Worm (Caenorhabditis elegans) whole organism, early embryonic: Measurements from ENCODE around the gene H12I13.6.

Source experiments
- B0310.2 ChIP-seq: sonication (generic microtip); optimal IDR thresholded peaks from 2 replicates; lab custom pipeline; 2016; ENCODE audit warnings: mild to moderate bottlenecking, missing genetic modification characterization, missing compliant biosample characterization
- F13C5.2 ChIP-seq: sonication (generic microtip); optimal IDR thresholded peaks from 2 replicates; lab custom pipeline; 2017; ENCODE audit warnings: mild to moderate bottlenecking, missing genetic modification characterization, inconsistent platforms, missing compliant biosample characterization
- aly-1 ChIP-seq: sonication (generic microtip); optimal IDR thresholded peaks from 2 replicates; lab custom pipeline; 2016; ENCODE audit warnings: missing genetic modification characterization, missing compliant biosample characterization
- ama-1 ChIP-seq: fragments of 150-350 bp; optimal IDR thresholded peaks from 2 replicates; lab custom pipeline; 2014
- ceh-13 ChIP-seq: fragments of 200-800 bp; sonication (Bioruptor generic); optimal IDR thresholded peaks from 2 replicates; lab custom pipeline; 2018; ENCODE audit warnings: mild to moderate bottlenecking, missing genetic modification characterization, missing compliant biosample characterization
- ceh-36 ChIP-seq: sonication (generic microtip); optimal IDR thresholded peaks from 2 replicates; lab custom pipeline; 2016; ENCODE audit warnings: missing genetic modification characterization, inconsistent platforms, missing compliant biosample characterization
- ets-7 ChIP-seq: sonication (generic microtip); optimal IDR thresholded peaks from 2 replicates; lab custom pipeline; 2016; ENCODE audit warnings: missing genotype, missing genetic modification characterization, missing compliant biosample characterization
- flt-1 ChIP-seq: fragments of 200-800 bp; sonication (Bioruptor generic); IDR thresholded peaks from 2 replicates; pipeline ENCODE4 v1.3.6; 2022; ENCODE audit warnings: missing genetic modification characterization, missing compliant biosample characterization
- hmbx-1 ChIP-seq: sonication (generic microtip); optimal IDR thresholded peaks from 2 replicates; lab custom pipeline; 2016; ENCODE audit warnings: mild to moderate bottlenecking, missing genetic modification characterization, missing compliant biosample characterization
- hmg-4 ChIP-seq: fragments of 200-800 bp; sonication (Bioruptor generic); optimal IDR thresholded peaks from 2 replicates; lab custom pipeline; 2018; ENCODE audit warnings: mild to moderate bottlenecking, missing genetic modification characterization, missing compliant biosample characterization
- hnd-1 ChIP-seq: sonication (generic microtip); optimal IDR thresholded peaks from 2 replicates; lab custom pipeline; 2016; ENCODE audit warnings: missing genetic modification characterization, missing compliant biosample characterization
- pes-1 ChIP-seq: fragments of 200-800 bp; sonication (Bioruptor generic); IDR thresholded peaks from 2 replicates; pipeline ENCODE4 v1.3.6; 2022; ENCODE audit warnings: missing genetic modification reagents, missing genetic modification characterization, missing compliant biosample characterization
- scrt-1 ChIP-seq: fragments of 200-800 bp; sonication (Bioruptor generic); IDR thresholded peaks from 2 replicates; pipeline ENCODE4 v1.3.6; 2022; ENCODE audit warnings: missing genetic modification characterization, missing compliant biosample characterization
- sea-1 ChIP-seq: fragments of 200-800 bp; sonication (Bioruptor generic); conservative IDR thresholded peaks from 2 replicates; pipeline ENCODE4 v1.3.6; 2022; ENCODE audit warnings: missing genetic modification characterization, missing compliant biosample characterization
- tbx-11 ChIP-seq: fragments of 200-800 bp; sonication (Bioruptor generic); IDR thresholded peaks from 2 replicates; pipeline ENCODE4 v1.3.6; 2022; ENCODE audit warnings: missing genetic modification characterization, missing compliant biosample characterization
- tbx-37 ChIP-seq: fragments of 200-800 bp; sonication (Bioruptor generic); conservative IDR thresholded peaks from 2 replicates; pipeline ENCODE4 v1.3.6; 2022; ENCODE audit warnings: missing genetic modification reagents, missing genetic modification characterization, missing compliant biosample characterization
- tra-4 ChIP-seq: sonication (generic microtip); optimal IDR thresholded peaks from 2 replicates; lab custom pipeline; 2017; ENCODE audit warnings: missing genetic modification characterization, missing compliant biosample characterization

The H12I13.6 gene

DNA sequence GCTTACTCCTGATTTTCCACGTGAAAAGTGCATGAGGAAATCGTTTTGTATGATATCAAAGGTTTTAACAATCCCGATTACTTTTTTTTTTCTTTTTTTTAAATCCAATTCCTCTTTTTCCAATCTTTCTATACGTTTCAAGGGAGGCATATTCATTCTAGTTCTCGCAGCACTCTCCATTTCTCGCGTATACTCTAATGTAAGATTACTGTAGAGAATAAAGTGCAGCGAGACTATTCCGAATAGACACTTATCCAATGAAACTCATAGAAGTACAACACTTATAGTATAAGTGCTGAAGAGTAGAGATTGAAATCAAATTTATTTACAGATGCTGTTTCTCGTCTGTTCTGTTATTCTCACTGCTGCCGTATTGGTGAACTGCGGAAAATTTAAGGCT, at the start of gene H12I13.6:
H12I13.6 (plus strand) TSS at position 301 of the 400 bp plus-strand sequence.
- no peak for TF ChIP-seq tbx-37
- no peak for TF ChIP-seq aly-1 (tag; lab: Kevin White, UChicago)
- TF ChIP-seq B0310.2 (tag; lab: Kevin White, UChicago) = no peak
- TF ChIP-seq ceh-36 (tag; lab: Kevin White, UChicago) = no peak
- TF ChIP-seq pes-1 (GFP tag; lab: Robert Waterston, UW) = no peak
- TF ChIP-seq hmbx-1 (tag; lab: Kevin White, UChicago) = no peak
- TF ChIP-seq F13C5.2 (tag; lab: Kevin White, UChicago) = no peak
- no peak for TF ChIP-seq hmg-4 (GFP tag; lab: Kevin White, UChicago)
- no peak for TF ChIP-seq ceh-13 (GFP tag; lab: Kevin White, UChicago)
- TF ChIP-seq sea-1 (GFP tag; lab: Robert Waterston, UW) = no peak
- no peak for TF ChIP-seq flt-1

ce11 chrII:6028594-6029141, 49.0 kb upstream of the H12I13.6 start:
- TF ChIP-seq flt-1 = no peak
- TF ChIP-seq pes-1 (GFP tag; lab: Robert Waterston, UW) = no peak
- TF ChIP-seq hmg-4 (GFP tag; lab: Kevin White, UChicago) = no peak
- TF ChIP-seq ceh-13 (GFP tag; lab: Kevin White, UChicago) = no peak
- TF ChIP-seq tra-4 (tag; lab: Kevin White, UChicago) = no peak
- no peak for TF ChIP-seq aly-1 (tag; lab: Kevin White, UChicago)
- TF ChIP-seq ceh-36 (tag; lab: Kevin White, UChicago) = no peak
- no peak for TF ChIP-seq scrt-1 (GFP tag; lab: Robert Waterston, UW)
- no peak for TF ChIP-seq ets-7
- TF ChIP-seq F13C5.2 (tag; lab: Kevin White, UChicago) = no peak
- no peak for TF ChIP-seq hmbx-1 (tag; lab: Kevin White, UChicago)
- no peak for TF ChIP-seq sea-1 (GFP tag; lab: Robert Waterston, UW)
- TF ChIP-seq B0310.2 (tag; lab: Kevin White, UChicago) = no peak

DNA sequence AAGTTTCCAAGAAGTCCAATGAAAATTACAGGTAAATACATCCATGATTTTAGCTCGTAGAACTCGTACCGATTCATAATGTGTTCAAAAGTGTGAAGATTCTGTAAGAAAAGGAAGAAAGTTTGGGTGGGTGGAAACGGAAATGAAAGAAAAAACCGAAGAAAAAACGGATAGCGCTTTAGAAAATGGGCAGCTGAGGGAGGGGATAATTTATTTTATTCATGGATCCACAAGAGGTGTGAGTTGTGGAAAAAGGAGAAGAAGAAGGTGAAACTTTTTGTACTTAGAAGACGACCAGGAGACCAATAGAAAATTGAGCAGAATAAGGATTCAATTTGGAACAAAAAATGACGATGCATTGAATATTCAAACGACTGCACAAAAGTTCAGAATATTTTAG, 46.6 kb upstream of the H12I13.6 start, which contains the start of gene frpr-16:
frpr-16 (minus strand) TSS at position 101 of the 400 bp plus-strand sequence.
- TF ChIP-seq hmbx-1 (tag; lab: Kevin White, UChicago) = no peak
- TF ChIP-seq scrt-1 (GFP tag; lab: Robert Waterston, UW) = no peak
- TF ChIP-seq ceh-13 (GFP tag; lab: Kevin White, UChicago) = no peak
- no peak for TF ChIP-seq tbx-11 (GFP tag; lab: Robert Waterston, UW)
- no peak for TF ChIP-seq ets-7
- TF ChIP-seq pes-1 (GFP tag; lab: Robert Waterston, UW) = no peak
- TF ChIP-seq B0310.2 (tag; lab: Kevin White, UChicago) = no peak
- no peak for TF ChIP-seq tbx-37
- TF ChIP-seq hmg-4 (GFP tag; lab: Kevin White, UChicago) = no peak
- no peak for TF ChIP-seq aly-1 (tag; lab: Kevin White, UChicago)

DNA sequence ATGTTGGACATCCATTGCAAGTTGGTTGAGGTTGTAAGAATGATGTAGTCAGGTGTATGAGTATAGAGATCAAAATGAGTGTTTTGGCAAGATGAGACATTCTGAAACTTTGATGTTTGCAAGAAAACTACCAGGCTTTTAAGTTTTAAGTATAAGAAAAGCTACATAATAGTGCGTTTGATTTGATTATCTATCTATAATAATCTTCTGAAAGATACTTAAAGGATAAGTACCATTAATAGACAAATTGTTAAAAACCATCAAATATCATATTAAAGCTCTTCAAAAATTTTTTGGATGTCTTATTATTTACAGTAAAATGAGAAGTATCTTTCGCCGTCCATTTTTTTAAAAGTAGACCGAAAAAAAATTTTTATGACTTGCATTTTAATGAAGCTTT, 34.5 kb upstream of the H12I13.6 start, which contains the start of gene R12C12.10:
R12C12.10 (minus strand) TSS at position 101 of the 400 bp plus-strand sequence.
- TF ChIP-seq hmg-4 (GFP tag; lab: Kevin White, UChicago) = no peak
- TF ChIP-seq ama-1 (lab: Kevin White, UChicago) = no peak
- no peak for TF ChIP-seq tbx-37
- no peak for TF ChIP-seq flt-1
- no peak for TF ChIP-seq ceh-36 (tag; lab: Kevin White, UChicago)
- TF ChIP-seq pes-1 (GFP tag; lab: Robert Waterston, UW) = no peak
- TF ChIP-seq hmbx-1 (tag; lab: Kevin White, UChicago) = no peak
- TF ChIP-seq ets-7 = no peak
- no peak for TF ChIP-seq tbx-11 (GFP tag; lab: Robert Waterston, UW)
- no peak for TF ChIP-seq scrt-1 (GFP tag; lab: Robert Waterston, UW)
- TF ChIP-seq sea-1 (GFP tag; lab: Robert Waterston, UW) = no peak
- no peak for TF ChIP-seq hnd-1
- no peak for TF ChIP-seq aly-1 (tag; lab: Kevin White, UChicago)
- no peak for TF ChIP-seq B0310.2 (tag; lab: Kevin White, UChicago)
- TF ChIP-seq ceh-13 (GFP tag; lab: Kevin White, UChicago) = no peak

ce11 chrII:6045048-6045447, 32.7 kb upstream of the H12I13.6 start, which contains the start of gene R12C12.5:
Gene R12C12.5 (minus strand): TSS chrII:6045148.
- TF ChIP-seq scrt-1 (GFP tag; lab: Robert Waterston, UW) (no peak), B0310.2 (tag; lab: Kevin White, UChicago) (no peak), tra-4 (tag; lab: Kevin White, UChicago) (no peak)

- no peak for TF ChIP-seq ets-7
- no peak for TF ChIP-seq ama-1 (lab: Kevin White, UChicago)
- no peak for TF ChIP-seq scrt-1 (GFP tag; lab: Robert Waterston, UW)
Measured at ce11 chrII:6046023-6046631, 31.6 kb upstream of the H12I13.6 start.

DNA sequence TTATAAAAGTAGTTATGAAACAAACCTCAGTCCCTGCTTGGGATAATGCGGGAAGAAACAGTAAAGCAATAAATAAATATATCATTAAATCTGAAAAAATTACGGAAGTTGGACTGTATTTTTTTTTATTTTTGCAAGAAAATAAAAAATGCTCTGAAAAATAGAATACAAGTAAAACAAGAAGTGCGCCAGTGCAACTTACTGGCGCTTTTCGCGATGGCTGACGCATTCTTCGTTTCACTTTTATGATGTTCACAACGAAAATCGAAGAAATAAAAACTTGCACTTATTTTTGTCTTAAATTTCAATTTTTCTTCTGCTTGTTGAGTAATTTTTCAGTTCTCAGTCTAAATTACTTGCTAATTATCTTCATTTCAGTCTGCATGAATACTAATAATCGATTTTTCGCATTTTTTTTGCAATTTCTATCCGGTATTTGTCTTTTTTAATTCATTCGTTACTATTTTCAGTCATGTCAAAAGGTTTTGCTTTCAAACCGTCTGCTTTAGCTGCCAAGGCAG, 30.0 kb upstream of the H12I13.6 start, which contains the start of the genes R12C12.6 and ran-5:
R12C12.6 (minus strand) TSS at position 229 of the 521 bp plus-strand sequence.
ran-5 (plus strand) TSS at position 471 of the 521 bp plus-strand sequence.
- peak; percentile 55 for TF ChIP-seq ceh-36 (tag; lab: Kevin White, UChicago)
- TF ChIP-seq tbx-37 = 0 out of 2 replicates have a peak, but pooled peaks have one; percentile 13
- peak; percentile 71 for TF ChIP-seq F13C5.2 (tag; lab: Kevin White, UChicago)
- TF ChIP-seq ets-7 = no peak
- TF ChIP-seq flt-1 = peak; percentile 70
